Worm (Caenorhabditis elegans): ENCODE measurements around the gene T13F3.6.

DNA sequence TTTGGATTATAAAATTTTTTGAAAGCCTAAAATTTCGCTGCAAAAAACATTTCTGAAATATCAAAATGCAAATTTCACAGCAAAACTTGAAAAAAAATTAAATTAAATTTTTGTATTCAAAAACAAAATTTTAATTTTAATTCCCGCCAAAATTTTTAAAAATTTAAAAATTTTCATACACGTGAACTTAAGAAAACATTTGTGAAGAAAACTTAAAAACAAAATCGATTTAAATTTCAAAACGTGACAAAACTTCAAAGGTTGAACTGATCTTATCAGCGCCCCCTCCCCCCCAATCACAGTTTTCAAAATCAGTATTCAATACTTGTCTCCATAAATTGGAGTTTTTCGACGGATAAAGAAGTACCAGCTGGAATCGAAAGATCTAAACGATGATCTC lies 33.8 kb downstream of the T13F3.6 start, which contains the start of gene F21H7.5:
- TF ChIP-seq skn-1 (tag; optimal IDR thresholded peaks at IDR 0.05) (no peak), nhr-11 (tag; optimal IDR thresholded peaks at IDR 0.05) (no peak), nhr-76 (tag; optimal IDR thresholded peaks at IDR 0.05) (no peak), nhr-6 (tag; optimal IDR thresholded peaks at IDR 0.05) (no peak), egl-27 (tag; optimal IDR thresholded peaks at IDR 0.05) (no peak), F49E8.2 (tag; optimal IDR thresholded peaks at IDR 0.05; ENCODE audit: borderline replicate concordance) (no peak), ztf-11 (tag; optimal IDR thresholded peaks at IDR 0.05) (no peak), ceh-82 (tag; optimal IDR thresholded peaks at IDR 0.05) (no peak), pha-4 (GFP tag; IDR thresholded peaks at IDR 0.05) (no peak), pha-4 (tag; optimal IDR thresholded peaks at IDR 0.05) (no peak), madf-9 (GFP tag; conservative IDR thresholded peaks at IDR 0.05) (no peak), mxl-3 (GFP tag; optimal IDR thresholded peaks at IDR 0.05) (no peak), spr-3 (GFP tag; optimal IDR thresholded peaks at IDR 0.05) (no peak), unc-62 (GFP tag; optimal IDR thresholded peaks at IDR 0.05 in 1 of 2) (no peak), unc-62 (tag; optimal IDR thresholded peaks at IDR 0.05) (no peak), F37D6.2 (tag; optimal IDR thresholded peaks at IDR 0.05) (no peak)
